Worm (Caenorhabditis elegans) whole organism, L2 larva: ENCODE data around the gene str-97.

Experiments
- Y55F3AM.14 ChIP-seq: fragments of 200-800 bp; sonication (Bioruptor generic); optimal IDR thresholded peaks from 2 replicates; lab custom pipeline; 2018; ENCODE audit warnings: mild to moderate bottlenecking, missing genetic modification characterization, missing compliant biosample characterization
- aly-2 ChIP-seq: fragments of 150-350 bp; optimal IDR thresholded peaks from 2 replicates; lab custom pipeline; 2014; ENCODE audit warnings: missing biosample characterization, missing genetic modification characterization
- ama-1 ChIP-seq: fragments of 150-350 bp; optimal IDR thresholded peaks from 2 replicates; lab custom pipeline; 2018; ENCODE audit warnings: inconsistent platforms
- blmp-1 ChIP-seq: sonication (generic microtip); optimal IDR thresholded peaks from 2 replicates; lab custom pipeline; 2017; ENCODE audit warnings: missing genetic modification characterization, mild to moderate bottlenecking, missing compliant biosample characterization, antibody characterized with exemption, moderate library complexity; ENCODE audit not compliant: insufficient read depth
- dmd-4 ChIP-seq: sonication (generic microtip); optimal IDR thresholded peaks from 2 replicates; lab custom pipeline; 2017; ENCODE audit warnings: missing biosample characterization, missing genetic modification characterization
- elt-3 ChIP-seq: sonication (generic microtip); optimal IDR thresholded peaks from 2 replicates; lab custom pipeline; 2017; ENCODE audit warnings: missing biosample characterization, missing genetic modification characterization
- lin-11 ChIP-seq: fragments of 150-350 bp; sonication (generic microtip); optimal IDR thresholded peaks from 2 replicates; lab custom pipeline; 2014; ENCODE audit warnings: missing biosample characterization, missing genetic modification characterization, inconsistent platforms, mixed read lengths
- lin-13 ChIP-seq: fragments of 150-350 bp; optimal IDR thresholded peaks from 2 replicates; lab custom pipeline; 2014; ENCODE audit warnings: missing biosample characterization, missing genetic modification reagents, missing genetic modification characterization
- lin-39 ChIP-seq: fragments of 150-350 bp; optimal IDR thresholded peaks from 2 replicates; lab custom pipeline; 2014; ENCODE audit warnings: missing biosample characterization, missing genetic modification reagents, missing genetic modification characterization
- mab-5 ChIP-seq: fragments of 150-350 bp; optimal IDR thresholded peaks from 2 replicates; lab custom pipeline; 2014; ENCODE audit warnings: missing biosample characterization, missing genetic modification characterization
- nhr-10 ChIP-seq: sonication (generic microtip); optimal IDR thresholded peaks from 2 replicates; lab custom pipeline; 2017; ENCODE audit warnings: missing biosample characterization, missing genetic modification characterization
- nhr-237 ChIP-seq: fragments of 150-350 bp; optimal IDR thresholded peaks from 2 replicates; lab custom pipeline; 2014; ENCODE audit warnings: missing biosample characterization, missing genetic modification characterization
- nhr-6 ChIP-seq: fragments of 150-350 bp; optimal IDR thresholded peaks from 2 replicates; lab custom pipeline; 2014; ENCODE audit warnings: missing biosample characterization, missing genetic modification characterization
- sem-4 ChIP-seq: fragments of 150-350 bp; optimal IDR thresholded peaks from 2 replicates; lab custom pipeline; 2014; ENCODE audit warnings: missing biosample characterization, missing genetic modification reagents, missing genetic modification characterization

DNA sequence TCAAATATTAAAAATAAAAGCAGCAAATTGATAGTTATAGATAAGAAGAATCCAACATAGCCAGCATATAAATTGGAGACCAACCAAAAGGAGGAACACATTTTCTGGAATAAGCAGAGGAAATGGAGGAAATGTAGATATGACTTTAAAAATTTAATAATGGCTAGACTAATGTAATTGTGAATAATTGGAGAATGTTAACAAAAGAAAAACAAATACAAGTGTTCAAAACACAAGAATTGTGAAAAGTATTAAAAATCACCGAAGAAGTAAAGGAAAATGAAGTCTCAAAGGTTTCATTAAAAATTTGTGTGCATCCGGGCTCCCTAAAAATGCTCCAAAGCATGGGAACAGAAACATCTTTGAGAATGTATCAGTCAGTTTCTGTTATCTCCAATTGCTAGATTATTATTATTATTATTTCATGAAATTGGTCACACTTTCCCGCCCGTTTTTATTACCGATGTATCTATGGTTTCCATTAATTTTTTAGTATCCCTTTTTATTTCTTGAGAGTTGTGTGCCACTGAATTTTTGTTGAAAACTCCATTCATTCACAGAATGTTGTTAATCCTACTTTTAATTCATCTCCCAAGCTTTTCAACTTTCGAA is 7.2 kb upstream of the str-97 start, which contains the start of the genes str-109 and F10A3.11:
- TF ChIP-seq nhr-237 (tag; lab: Kevin White, UChicago) (no peak), nhr-10 (tag; lab: Kevin White, UChicago) (no peak), Y55F3AM.14 (no peak), sem-4 (tag; lab: Kevin White, UChicago) (no peak), elt-3 (tag; lab: Kevin White, UChicago) (no peak), dmd-4 (no peak), ama-1 (lab: Kevin White, UChicago) (no peak), nhr-6 (tag; lab: Kevin White, UChicago) (no peak), mab-5 (tag; lab: Kevin White, UChicago) (no peak), aly-2 (tag; lab: Kevin White, UChicago) (no peak), lin-11 (tag; lab: Kevin White, UChicago) (no peak), lin-39 (no peak), blmp-1 (tag; lab: Kevin White, UChicago) (no peak), lin-13 (no peak)
